Worm (Caenorhabditis elegans) whole organism, L2 larva: ENCODE results near the gene C13C4.7.
"Not testable (repeated sequence)": the region's sequence is repeated elsewhere in the genome, so short reads cannot be mapped to it uniquely, and the experiment has no call there.

Source experiments
- C34F6.9 ChIP-seq: fragments of 150-350 bp; optimal IDR thresholded peaks from 2 replicates; lab custom pipeline; 2014; ENCODE audit warnings: missing biosample characterization, missing genetic modification characterization
- R02D3.7 ChIP-seq: fragments of 150-350 bp; optimal IDR thresholded peaks from 2 replicates; lab custom pipeline; 2014; ENCODE audit warnings: missing biosample characterization, missing genetic modification characterization
- Y55F3AM.14 ChIP-seq: fragments of 200-800 bp; sonication (Bioruptor generic); optimal IDR thresholded peaks from 2 replicates; lab custom pipeline; 2018; ENCODE audit warnings: mild to moderate bottlenecking, missing genetic modification characterization, missing compliant biosample characterization
- ZK546.5 ChIP-seq: sonication (generic microtip); optimal IDR thresholded peaks from 2 replicates; lab custom pipeline; 2017; ENCODE audit warnings: missing biosample characterization, missing genetic modification characterization
- alr-1 ChIP-seq: fragments of 150-350 bp; optimal IDR thresholded peaks from 2 replicates; lab custom pipeline; 2014; ENCODE audit warnings: missing biosample characterization, missing genetic modification characterization
- aly-2 ChIP-seq: fragments of 150-350 bp; optimal IDR thresholded peaks from 2 replicates; lab custom pipeline; 2014; ENCODE audit warnings: missing biosample characterization, missing genetic modification characterization
- ama-1 ChIP-seq: fragments of 150-350 bp; optimal IDR thresholded peaks from 2 replicates; lab custom pipeline; 2018; ENCODE audit warnings: inconsistent platforms
- ceh-16 ChIP-seq: fragments of 150-350 bp; optimal IDR thresholded peaks from 2 replicates; lab custom pipeline; 2014; ENCODE audit warnings: missing biosample characterization, missing genetic modification characterization
- crh-2 ChIP-seq: sonication (generic microtip); optimal IDR thresholded peaks from 2 replicates; lab custom pipeline; 2017; ENCODE audit warnings: missing biosample characterization, missing genetic modification characterization
- dmd-4 ChIP-seq: sonication (generic microtip); optimal IDR thresholded peaks from 2 replicates; lab custom pipeline; 2017; ENCODE audit warnings: missing biosample characterization, missing genetic modification characterization
- egl-27 ChIP-seq: sonication (generic microtip); optimal IDR thresholded peaks from 3 replicates; lab custom pipeline; 2017; ENCODE audit warnings: missing biosample characterization, missing genetic modification reagents, missing genetic modification characterization
- elt-1 ChIP-seq: fragments of 150-350 bp; optimal IDR thresholded peaks from 2 replicates; lab custom pipeline; 2014; ENCODE audit warnings: missing biosample characterization, missing genetic modification characterization
- elt-3 ChIP-seq: sonication (generic microtip); optimal IDR thresholded peaks from 2 replicates; lab custom pipeline; 2017; ENCODE audit warnings: missing biosample characterization, missing genetic modification characterization
- fos-1 ChIP-seq: fragments of 150-350 bp; optimal IDR thresholded peaks from 2 replicates; lab custom pipeline; 2014; ENCODE audit warnings: missing biosample characterization, missing genetic modification characterization
- lin-11 ChIP-seq: fragments of 150-350 bp; sonication (generic microtip); optimal IDR thresholded peaks from 2 replicates; lab custom pipeline; 2014; ENCODE audit warnings: missing biosample characterization, missing genetic modification characterization, inconsistent platforms, mixed read lengths
- lin-13 ChIP-seq: fragments of 150-350 bp; optimal IDR thresholded peaks from 2 replicates; lab custom pipeline; 2014; ENCODE audit warnings: missing biosample characterization, missing genetic modification reagents, missing genetic modification characterization
- lin-39 ChIP-seq: fragments of 150-350 bp; optimal IDR thresholded peaks from 2 replicates; lab custom pipeline; 2014; ENCODE audit warnings: missing biosample characterization, missing genetic modification reagents, missing genetic modification characterization
- lsy-2 ChIP-seq, 2 experiments: fragments of 150-350 bp in 1 of 2; sonication (generic microtip) in 1 of 2; optimal IDR thresholded peaks; 2 replicates each; lab custom pipeline; 2014 to 2017; ENCODE audit warnings: missing biosample characterization in 2 of 2, missing genetic modification characterization in 2 of 2
- mbf-1 ChIP-seq: sonication (generic microtip); optimal IDR thresholded peaks from 2 replicates; lab custom pipeline; 2017; ENCODE audit warnings: missing biosample characterization, missing genetic modification characterization
- nhr-12 ChIP-seq: fragments of 150-350 bp; optimal IDR thresholded peaks from 2 replicates; lab custom pipeline; 2014; ENCODE audit warnings: missing biosample characterization, missing genetic modification characterization
- nhr-21 ChIP-seq: fragments of 150-350 bp; optimal IDR thresholded peaks from 2 replicates; lab custom pipeline; 2014; ENCODE audit warnings: missing biosample characterization, missing genetic modification characterization
- nhr-23 ChIP-seq: fragments of 150-350 bp; optimal IDR thresholded peaks from 2 replicates; lab custom pipeline; 2014; ENCODE audit warnings: missing biosample characterization, missing genetic modification reagents, missing genetic modification characterization
- nhr-237 ChIP-seq: fragments of 150-350 bp; optimal IDR thresholded peaks from 2 replicates; lab custom pipeline; 2014; ENCODE audit warnings: missing biosample characterization, missing genetic modification characterization
- nhr-25 ChIP-seq: fragments of 150-350 bp; sonication (generic microtip); optimal IDR thresholded peaks from 3 replicates; lab custom pipeline; 2014; ENCODE audit warnings: missing biosample characterization, missing genetic modification characterization
- nhr-6 ChIP-seq: fragments of 150-350 bp; optimal IDR thresholded peaks from 2 replicates; lab custom pipeline; 2014; ENCODE audit warnings: missing biosample characterization, missing genetic modification characterization
- nhr-77 ChIP-seq: fragments of 150-350 bp; optimal IDR thresholded peaks from 2 replicates; lab custom pipeline; 2014; ENCODE audit warnings: missing biosample characterization, missing genetic modification characterization
- peb-1 ChIP-seq: fragments of 150-350 bp; optimal IDR thresholded peaks from 2 replicates; lab custom pipeline; 2014; ENCODE audit warnings: missing biosample characterization, missing genetic modification characterization
- skn-1 ChIP-seq: sonication (generic microtip); optimal IDR thresholded peaks from 2 replicates; lab custom pipeline; 2017; ENCODE audit warnings: missing biosample characterization, missing genetic modification characterization
- sma-3 ChIP-seq: sonication (generic microtip); optimal IDR thresholded peaks from 2 replicates; lab custom pipeline; 2016; ENCODE audit warnings: missing genetic modification reagents, missing genetic modification characterization, missing compliant biosample characterization
- sma-9 ChIP-seq, 2 experiments: fragments of 150-350 bp in 1 of 2; sonication (generic microtip) in 1 of 2; optimal IDR thresholded peaks; 2 replicates each; lab custom pipeline; 2014 to 2016; ENCODE audit warnings: missing genetic modification characterization in 2 of 2, mild to moderate bottlenecking in 1 of 2, missing biosample characterization in 1 of 2, missing compliant biosample characterization in 1 of 2, missing genetic modification reagents in 1 of 2, moderate library complexity in 1 of 2
- snpc-4 ChIP-seq: fragments of 150-350 bp; optimal IDR thresholded peaks from 2 replicates; lab custom pipeline; 2014; ENCODE audit warnings: missing biosample characterization, missing genetic modification characterization
- unc-39 ChIP-seq: fragments of 150-350 bp; optimal IDR thresholded peaks from 2 replicates; lab custom pipeline; 2014; ENCODE audit warnings: missing biosample characterization, missing genetic modification characterization
- unc-55 ChIP-seq: fragments of 150-350 bp; sonication (generic microtip); optimal IDR thresholded peaks from 3 replicates; lab custom pipeline; 2014; ENCODE audit warnings: missing biosample characterization, missing genetic modification reagents, missing genetic modification characterization
- unc-62 ChIP-seq: fragments of 150-350 bp; optimal IDR thresholded peaks from 2 replicates; lab custom pipeline; 2014; ENCODE audit warnings: missing biosample characterization, missing genetic modification reagents, missing genetic modification characterization
- zag-1 ChIP-seq: fragments of 150-350 bp; optimal IDR thresholded peaks from 2 replicates; lab custom pipeline; 2014; ENCODE audit warnings: missing biosample characterization, missing genetic modification characterization
- ztf-1 ChIP-seq: fragments of 200-800 bp; sonication (Bioruptor generic); conservative IDR thresholded peaks from 2 replicates; pipeline ENCODE4 v1.3.6; 2022; ENCODE audit warnings: missing genetic modification characterization, missing compliant biosample characterization
- ztf-11 ChIP-seq: sonication (generic microtip); optimal IDR thresholded peaks from 2 replicates; lab custom pipeline; 2017; ENCODE audit warnings: missing biosample characterization, missing genetic modification characterization
- ztf-4 ChIP-seq: fragments of 150-350 bp; optimal IDR thresholded peaks from 2 replicates; lab custom pipeline; 2014; ENCODE audit warnings: missing biosample characterization, missing genetic modification characterization

C13C4.7 gene

DNA sequence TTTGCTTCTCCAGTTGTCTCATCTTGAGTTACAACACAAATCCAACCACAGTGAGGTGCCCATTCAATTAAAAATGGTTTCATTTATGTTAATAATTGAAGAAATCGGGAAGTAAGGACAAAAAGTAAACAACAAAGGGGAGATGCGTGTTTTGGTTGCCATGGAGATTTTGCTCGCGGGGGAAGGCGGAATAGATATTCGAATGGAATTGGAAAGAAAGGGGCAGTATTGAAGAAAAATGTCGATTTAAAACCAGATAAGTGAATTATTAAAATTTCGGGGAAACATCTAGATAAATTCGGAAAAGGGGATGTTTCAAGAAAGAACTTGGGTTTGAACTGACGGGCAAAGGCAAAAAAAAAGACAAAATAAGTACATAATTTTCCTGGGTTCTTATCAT, 30.3 kb upstream of the C13C4.7 start, which contains the start of gene che-11:
Gene che-11, minus strand, starts transcription at position 101 of the 400 bp plus-strand sequence.
- no peak for TF ChIP-seq ceh-16 (tag; lab: Kevin White, UChicago)
- no peak for TF ChIP-seq nhr-21 (tag; lab: Kevin White, UChicago)
- TF ChIP-seq skn-1 (tag; lab: Kevin White, UChicago), result no peak
- TF ChIP-seq, all 48 proteins: peak for 0

DNA sequence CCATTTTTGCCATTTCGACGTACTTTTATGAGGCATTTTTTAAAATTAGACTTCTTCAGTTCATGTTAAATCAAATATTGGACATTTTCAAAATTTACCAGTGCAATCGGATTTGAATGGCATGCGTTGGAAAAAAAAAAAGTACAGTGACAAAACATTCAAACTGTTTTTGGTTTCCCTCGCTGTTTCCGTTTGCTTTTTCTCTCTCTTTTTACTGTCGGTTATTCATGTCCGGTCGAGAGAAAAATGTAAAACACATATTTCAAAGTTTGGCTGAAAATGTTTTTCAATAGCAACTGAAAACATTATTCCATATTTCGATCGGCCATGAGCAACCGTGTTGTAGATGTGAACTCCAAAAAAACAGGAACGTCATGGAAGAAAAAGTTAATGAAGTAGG, 20.3 kb upstream of the C13C4.7 start, which contains the start of gene C27A7.3:
Gene C27A7.3, plus strand, starts transcription at position 301 of the 400 bp plus-strand sequence.
- TF ChIP-seq lin-11 (tag; lab: Kevin White, UChicago) (no peak), ztf-11 (no peak), zag-1 (tag; lab: Kevin White, UChicago) (no peak), alr-1 (no peak), nhr-12 (no peak), unc-55 (GFP tag; lab: Kevin White, UChicago) (no peak), nhr-6 (tag; lab: Kevin White, UChicago) (no peak), ztf-1 (GFP tag; lab: Robert Waterston, UW) (no peak), lin-39 (tag; lab: Kevin White, UChicago) (no peak), nhr-25 (tag; lab: Kevin White, UChicago) (no peak), nhr-77 (tag; lab: Kevin White, UChicago) (no peak), fos-1 (tag; lab: Kevin White, UChicago) (no peak), lsy-2 (tag; optimal IDR thresholded peaks at IDR 0.05; lab: Kevin White, UChicago) (no peak), snpc-4 (tag; lab: Kevin White, UChicago) (no peak), nhr-237 (tag; lab: Kevin White, UChicago) (no peak), sma-9 (GFP tag; optimal IDR thresholded peaks at IDR 0.05; lab: Kevin White, UChicago) (no peak), sma-9 (tag; optimal IDR thresholded peaks at IDR 0.05; lab: Kevin White, UChicago) (no peak)

DNA sequence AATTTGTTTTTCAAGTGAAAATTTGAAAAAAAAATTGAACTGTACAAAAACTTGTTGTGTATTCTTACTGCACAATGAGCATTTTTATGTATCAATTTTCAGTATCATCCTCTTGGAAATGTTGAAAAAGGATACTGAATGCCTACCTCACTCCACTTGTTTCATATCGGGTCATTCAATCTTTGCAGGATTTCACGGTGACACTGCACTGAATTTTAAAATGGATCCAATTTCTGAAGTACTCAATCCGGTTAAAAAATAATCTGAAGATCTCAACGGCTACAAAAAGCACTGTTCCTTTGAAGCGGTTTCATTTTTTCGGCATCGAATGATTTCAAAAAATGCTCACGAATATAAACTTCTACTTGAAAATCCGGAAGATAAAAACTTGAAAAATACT, 17.7 kb upstream of the C13C4.7 start:
- TF ChIP-seq aly-2 (tag; lab: Kevin White, UChicago) (no peak), mbf-1 (tag; lab: Kevin White, UChicago) (no peak), nhr-23 (tag; lab: Kevin White, UChicago) (no peak), unc-55 (GFP tag; lab: Kevin White, UChicago) (no peak), nhr-77 (tag; lab: Kevin White, UChicago) (no peak), lin-13 (no peak), elt-1 (no peak), unc-62 (no peak), dmd-4 (tag; lab: Kevin White, UChicago) (no peak), crh-2 (no peak), R02D3.7 (no peak), elt-3 (tag; lab: Kevin White, UChicago) (no peak), ceh-16 (tag; lab: Kevin White, UChicago) (no peak), snpc-4 (tag; lab: Kevin White, UChicago) (no peak), sma-3 (GFP tag; lab: Kevin White, UChicago) (no peak), nhr-21 (tag; lab: Kevin White, UChicago) (no peak)

DNA sequence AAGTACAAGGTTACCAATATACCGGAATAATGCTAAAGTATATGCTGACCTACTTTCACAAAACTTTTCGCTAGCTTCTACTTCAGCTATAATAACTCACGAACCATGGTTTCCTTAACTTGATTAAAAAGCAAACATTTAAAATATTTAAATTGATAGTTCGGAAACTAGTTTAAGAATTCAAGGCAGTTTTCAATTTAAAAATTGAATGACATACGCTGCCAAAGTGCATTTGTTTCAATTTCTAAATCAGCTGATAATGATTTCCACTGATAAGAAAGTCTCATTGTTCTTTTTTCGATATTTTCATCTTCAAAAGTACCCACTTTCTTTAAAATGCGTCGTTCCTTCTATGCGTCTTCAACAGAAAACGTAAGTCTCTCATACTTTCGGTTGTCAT, 10.9 kb upstream of the C13C4.7 start, which contains the start of gene enpp-1:
Gene enpp-1, plus strand, starts transcription at position 301 of the 400 bp plus-strand sequence.
- TF ChIP-seq snpc-4 (tag; lab: Kevin White, UChicago); lin-13; alr-1: not testable (repeated sequence)

DNA sequence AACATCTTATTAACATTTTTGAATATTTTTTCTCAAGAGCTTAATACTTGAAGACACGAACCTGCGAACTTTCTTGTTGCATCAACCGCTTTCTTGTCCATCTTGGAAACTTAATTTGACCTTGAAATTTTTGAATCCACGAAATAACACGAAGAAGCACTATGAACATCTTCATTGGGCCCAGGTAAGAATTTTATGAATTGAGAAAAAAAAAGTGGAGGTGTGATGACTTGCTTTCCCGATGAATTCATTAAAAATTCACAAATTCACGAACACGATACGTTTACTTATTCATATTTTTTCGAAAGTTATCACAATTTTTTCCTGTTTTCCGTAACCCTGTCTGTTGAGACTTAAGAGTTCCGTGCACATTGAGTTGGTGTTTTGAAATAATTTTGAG, 10.4 kb upstream of the C13C4.7 start, which contains the start of gene C27A7.6:
Gene C27A7.6, minus strand, starts transcription at position 101 of the 400 bp plus-strand sequence.
- TF ChIP-seq ztf-11; sma-9 (GFP tag; optimal IDR thresholded peaks at IDR 0.05; lab: Kevin White, UChicago); sma-9 (tag; optimal IDR thresholded peaks at IDR 0.05; lab: Kevin White, UChicago); ztf-4 (tag; lab: Kevin White, UChicago): not testable (repeated sequence)

DNA sequence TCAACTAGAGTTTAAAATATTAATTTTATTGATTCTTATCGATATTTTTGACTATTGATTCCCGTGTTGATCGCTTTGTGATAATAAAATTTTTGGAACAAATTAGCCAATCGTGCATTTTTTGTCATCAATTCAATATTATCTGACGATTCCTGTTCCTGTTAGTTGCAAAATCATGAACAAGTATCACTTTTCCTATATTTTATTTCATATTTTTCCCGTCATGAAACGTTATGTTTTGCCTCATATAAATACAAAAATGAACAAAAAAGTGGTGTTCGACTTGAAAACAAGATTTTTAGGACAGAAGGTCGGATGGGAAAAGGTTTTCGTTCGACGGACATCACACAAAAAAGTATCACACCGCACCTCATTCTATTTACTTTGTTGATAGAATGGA, 993 bp upstream of the C13C4.7 start, which contains the start of gene C13C4.6:
Gene C13C4.6, plus strand, starts transcription at position 301 of the 400 bp plus-strand sequence.
- TF ChIP-seq C34F6.9 (tag; lab: Kevin White, UChicago) (no peak), ZK546.5 (no peak), lin-13 (no peak), Y55F3AM.14 (GFP tag; lab: Kevin White, UChicago) (no peak), aly-2 (tag; lab: Kevin White, UChicago) (no peak), unc-62 (no peak), zag-1 (tag; lab: Kevin White, UChicago) (no peak), ama-1 (no peak), mbf-1 (tag; lab: Kevin White, UChicago) (no peak), peb-1 (no peak), unc-39 (tag; lab: Kevin White, UChicago) (no peak), egl-27 (tag; lab: Kevin White, UChicago) (no peak), R02D3.7 (no peak), lsy-2 (tag; optimal IDR thresholded peaks at IDR 0.05; lab: Kevin White, UChicago) (no peak)
